Worm (Caenorhabditis elegans) whole organism, L2 larva: Measurements from ENCODE around the gene F29G6.1.
A peak's percentile ranks its signal among the peaks of the same experiment; 100 is the strongest.

Source experiments
- C34F6.9 ChIP-seq: fragments of 150-350 bp; optimal IDR thresholded peaks from 2 replicates; lab custom pipeline; 2014; ENCODE audit warnings: missing biosample characterization, missing genetic modification characterization
- F13H6.1 ChIP-seq: sonication (generic microtip); optimal IDR thresholded peaks from 2 replicates; lab custom pipeline; 2016; ENCODE audit warnings: missing genetic modification characterization, missing compliant biosample characterization
- Y55F3AM.14 ChIP-seq: fragments of 200-800 bp; sonication (Bioruptor generic); optimal IDR thresholded peaks from 2 replicates; lab custom pipeline; 2018; ENCODE audit warnings: mild to moderate bottlenecking, missing genetic modification characterization, missing compliant biosample characterization
- ZK546.5 ChIP-seq: sonication (generic microtip); optimal IDR thresholded peaks from 2 replicates; lab custom pipeline; 2017; ENCODE audit warnings: missing biosample characterization, missing genetic modification characterization
- alr-1 ChIP-seq: fragments of 150-350 bp; optimal IDR thresholded peaks from 2 replicates; lab custom pipeline; 2014; ENCODE audit warnings: missing biosample characterization, missing genetic modification characterization
- aly-2 ChIP-seq: fragments of 150-350 bp; optimal IDR thresholded peaks from 2 replicates; lab custom pipeline; 2014; ENCODE audit warnings: missing biosample characterization, missing genetic modification characterization
- ama-1 ChIP-seq: fragments of 150-350 bp; optimal IDR thresholded peaks from 2 replicates; lab custom pipeline; 2018; ENCODE audit warnings: inconsistent platforms
- blmp-1 ChIP-seq: sonication (generic microtip); optimal IDR thresholded peaks from 2 replicates; lab custom pipeline; 2017; ENCODE audit warnings: missing genetic modification characterization, mild to moderate bottlenecking, missing compliant biosample characterization, antibody characterized with exemption, moderate library complexity; ENCODE audit not compliant: insufficient read depth
- ceh-16 ChIP-seq: fragments of 150-350 bp; optimal IDR thresholded peaks from 2 replicates; lab custom pipeline; 2014; ENCODE audit warnings: missing biosample characterization, missing genetic modification characterization
- ceh-82 ChIP-seq: fragments of 150-350 bp; optimal IDR thresholded peaks from 2 replicates; lab custom pipeline; 2014; ENCODE audit warnings: missing biosample characterization, missing genetic modification characterization
- crh-2 ChIP-seq: sonication (generic microtip); optimal IDR thresholded peaks from 2 replicates; lab custom pipeline; 2017; ENCODE audit warnings: missing biosample characterization, missing genetic modification characterization
- elt-1 ChIP-seq: fragments of 150-350 bp; optimal IDR thresholded peaks from 2 replicates; lab custom pipeline; 2014; ENCODE audit warnings: missing biosample characterization, missing genetic modification characterization
- elt-3 ChIP-seq: sonication (generic microtip); optimal IDR thresholded peaks from 2 replicates; lab custom pipeline; 2017; ENCODE audit warnings: missing biosample characterization, missing genetic modification characterization
- fos-1 ChIP-seq: fragments of 150-350 bp; optimal IDR thresholded peaks from 2 replicates; lab custom pipeline; 2014; ENCODE audit warnings: missing biosample characterization, missing genetic modification characterization
- gmeb-1 ChIP-seq: fragments of 150-350 bp; optimal IDR thresholded peaks from 2 replicates; lab custom pipeline; 2014; ENCODE audit warnings: missing biosample characterization, missing genetic modification characterization
- lin-13 ChIP-seq: fragments of 150-350 bp; optimal IDR thresholded peaks from 2 replicates; lab custom pipeline; 2014; ENCODE audit warnings: missing biosample characterization, missing genetic modification reagents, missing genetic modification characterization
- lin-39 ChIP-seq: fragments of 150-350 bp; optimal IDR thresholded peaks from 2 replicates; lab custom pipeline; 2014; ENCODE audit warnings: missing biosample characterization, missing genetic modification reagents, missing genetic modification characterization
- mab-5 ChIP-seq: fragments of 150-350 bp; optimal IDR thresholded peaks from 2 replicates; lab custom pipeline; 2014; ENCODE audit warnings: missing biosample characterization, missing genetic modification characterization
- mbf-1 ChIP-seq: sonication (generic microtip); optimal IDR thresholded peaks from 2 replicates; lab custom pipeline; 2017; ENCODE audit warnings: missing biosample characterization, missing genetic modification characterization
- nhr-11 ChIP-seq: fragments of 150-350 bp; optimal IDR thresholded peaks from 2 replicates; lab custom pipeline; 2014; ENCODE audit warnings: missing biosample characterization, missing genetic modification characterization
- nhr-12 ChIP-seq: fragments of 150-350 bp; optimal IDR thresholded peaks from 2 replicates; lab custom pipeline; 2014; ENCODE audit warnings: missing biosample characterization, missing genetic modification characterization
- nhr-129 ChIP-seq: fragments of 150-350 bp; optimal IDR thresholded peaks from 2 replicates; lab custom pipeline; 2014; ENCODE audit warnings: missing biosample characterization, missing genetic modification characterization
- nhr-23 ChIP-seq: fragments of 150-350 bp; optimal IDR thresholded peaks from 2 replicates; lab custom pipeline; 2014; ENCODE audit warnings: missing biosample characterization, missing genetic modification reagents, missing genetic modification characterization
- nhr-237 ChIP-seq: fragments of 150-350 bp; optimal IDR thresholded peaks from 2 replicates; lab custom pipeline; 2014; ENCODE audit warnings: missing biosample characterization, missing genetic modification characterization
- nhr-6 ChIP-seq: fragments of 150-350 bp; optimal IDR thresholded peaks from 2 replicates; lab custom pipeline; 2014; ENCODE audit warnings: missing biosample characterization, missing genetic modification characterization
- nhr-77 ChIP-seq: fragments of 150-350 bp; optimal IDR thresholded peaks from 2 replicates; lab custom pipeline; 2014; ENCODE audit warnings: missing biosample characterization, missing genetic modification characterization
- peb-1 ChIP-seq: fragments of 150-350 bp; optimal IDR thresholded peaks from 2 replicates; lab custom pipeline; 2014; ENCODE audit warnings: missing biosample characterization, missing genetic modification characterization
- sem-4 ChIP-seq: fragments of 150-350 bp; optimal IDR thresholded peaks from 2 replicates; lab custom pipeline; 2014; ENCODE audit warnings: missing biosample characterization, missing genetic modification reagents, missing genetic modification characterization
- skn-1 ChIP-seq: sonication (generic microtip); optimal IDR thresholded peaks from 2 replicates; lab custom pipeline; 2017; ENCODE audit warnings: missing biosample characterization, missing genetic modification characterization
- sma-3 ChIP-seq: sonication (generic microtip); optimal IDR thresholded peaks from 2 replicates; lab custom pipeline; 2016; ENCODE audit warnings: missing genetic modification reagents, missing genetic modification characterization, missing compliant biosample characterization
- sma-9 ChIP-seq, 2 experiments: fragments of 150-350 bp in 1 of 2; sonication (generic microtip) in 1 of 2; optimal IDR thresholded peaks; 2 replicates each; lab custom pipeline; 2014 to 2016; ENCODE audit warnings: missing genetic modification characterization in 2 of 2, mild to moderate bottlenecking in 1 of 2, missing biosample characterization in 1 of 2, missing compliant biosample characterization in 1 of 2, missing genetic modification reagents in 1 of 2, moderate library complexity in 1 of 2
- unc-39 ChIP-seq: fragments of 150-350 bp; optimal IDR thresholded peaks from 2 replicates; lab custom pipeline; 2014; ENCODE audit warnings: missing biosample characterization, missing genetic modification characterization
- unc-55 ChIP-seq: fragments of 150-350 bp; sonication (generic microtip); optimal IDR thresholded peaks from 3 replicates; lab custom pipeline; 2014; ENCODE audit warnings: missing biosample characterization, missing genetic modification reagents, missing genetic modification characterization
- unc-62 ChIP-seq: fragments of 150-350 bp; optimal IDR thresholded peaks from 2 replicates; lab custom pipeline; 2014; ENCODE audit warnings: missing biosample characterization, missing genetic modification reagents, missing genetic modification characterization
- zag-1 ChIP-seq: fragments of 150-350 bp; optimal IDR thresholded peaks from 2 replicates; lab custom pipeline; 2014; ENCODE audit warnings: missing biosample characterization, missing genetic modification characterization
- ztf-1 ChIP-seq: fragments of 200-800 bp; sonication (Bioruptor generic); conservative IDR thresholded peaks from 2 replicates; pipeline ENCODE4 v1.3.6; 2022; ENCODE audit warnings: missing genetic modification characterization, missing compliant biosample characterization
- ztf-11 ChIP-seq: sonication (generic microtip); optimal IDR thresholded peaks from 2 replicates; lab custom pipeline; 2017; ENCODE audit warnings: missing biosample characterization, missing genetic modification characterization
- ztf-4 ChIP-seq: fragments of 150-350 bp; optimal IDR thresholded peaks from 2 replicates; lab custom pipeline; 2014; ENCODE audit warnings: missing biosample characterization, missing genetic modification characterization

F29G6.1 gene

DNA sequence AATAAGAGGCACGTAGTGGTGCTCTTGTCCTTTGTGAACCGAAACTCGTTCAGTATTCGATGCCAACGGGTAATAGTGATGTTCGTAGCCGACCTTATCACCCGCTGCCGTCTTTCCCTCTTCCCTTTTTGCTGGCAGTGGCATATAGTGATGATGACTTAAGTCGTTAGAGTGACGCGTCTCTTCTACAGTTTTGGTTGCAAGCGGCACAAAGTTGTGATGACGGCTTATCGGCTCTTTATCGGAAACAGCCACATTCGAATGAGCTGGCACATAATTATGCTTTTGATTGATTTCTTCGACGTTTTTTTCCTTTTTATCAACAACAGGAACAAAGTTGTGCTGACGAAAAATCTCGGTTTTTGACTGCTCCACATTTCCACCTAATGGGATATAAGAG lies 13.3 kb downstream of the F29G6.1 start:
- TF ChIP-seq unc-39 (tag; lab: Kevin White, UChicago) (no peak), mab-5 (no peak), ZK546.5 (no peak), nhr-6 (tag; lab: Kevin White, UChicago) (no peak), crh-2 (tag; lab: Kevin White, UChicago) (peak; percentile 82), nhr-129 (tag; lab: Kevin White, UChicago) (no peak), fos-1 (tag; lab: Kevin White, UChicago) (peak; percentile 97), F13H6.1 (tag; lab: Kevin White, UChicago) (peak; percentile 27), skn-1 (tag; lab: Kevin White, UChicago) (peak; percentile 59), nhr-77 (tag; lab: Kevin White, UChicago) (no peak), peb-1 (no peak), C34F6.9 (tag; lab: Kevin White, UChicago) (no peak), unc-55 (GFP tag; lab: Kevin White, UChicago) (no peak), aly-2 (no peak), gmeb-1 (tag; lab: Kevin White, UChicago) (peak; percentile 12), sem-4 (tag; lab: Kevin White, UChicago) (no peak), alr-1 (tag; lab: Kevin White, UChicago) (no peak), nhr-23 (no peak), ceh-16 (tag; lab: Kevin White, UChicago) (no peak), elt-1 (tag; lab: Kevin White, UChicago) (no peak), sma-9 (GFP tag; optimal IDR thresholded peaks at IDR 0.05; lab: Kevin White, UChicago) (peak; percentile 65), sma-9 (tag; optimal IDR thresholded peaks at IDR 0.05; lab: Kevin White, UChicago) (no peak), nhr-11 (tag; lab: Kevin White, UChicago) (no peak), sma-3 (no peak), lin-39 (tag; lab: Kevin White, UChicago) (no peak), nhr-237 (no peak), mbf-1 (no peak), ceh-82 (no peak), ztf-4 (tag; lab: Kevin White, UChicago) (no peak), zag-1 (no peak), ztf-1 (GFP tag; lab: Robert Waterston, UW) (no peak), lin-13 (GFP tag; lab: Kevin White, UChicago) (no peak), blmp-1 (tag; lab: Kevin White, UChicago) (no peak), ztf-11 (no peak), unc-62 (GFP tag; lab: Kevin White, UChicago) (no peak), nhr-12 (no peak)

- no peak for TF ChIP-seq ceh-16 (tag; lab: Kevin White, UChicago)
- no peak for TF ChIP-seq elt-3
- no peak for TF ChIP-seq mab-5
- no peak for TF ChIP-seq mbf-1
- TF ChIP-seq ztf-1 (GFP tag; lab: Robert Waterston, UW), result no peak
- no peak for TF ChIP-seq unc-39 (tag; lab: Kevin White, UChicago)
- TF ChIP-seq fos-1 (tag; lab: Kevin White, UChicago), result no peak
- TF ChIP-seq ceh-82, result no peak
- TF ChIP-seq nhr-77 (tag; lab: Kevin White, UChicago), result no peak
- no peak for TF ChIP-seq Y55F3AM.14 (GFP tag; lab: Kevin White, UChicago)
- no peak for TF ChIP-seq unc-62 (GFP tag; lab: Kevin White, UChicago)
- no peak for TF ChIP-seq ama-1 (lab: Kevin White, UChicago)
- TF ChIP-seq ztf-4 (tag; lab: Kevin White, UChicago), result no peak
- TF ChIP-seq nhr-129 (tag; lab: Kevin White, UChicago), result no peak
- TF ChIP-seq alr-1 (tag; lab: Kevin White, UChicago), result no peak
- no peak for TF ChIP-seq skn-1 (tag; lab: Kevin White, UChicago)
These were observed 15.4 kb downstream of the F29G6.1 start for ce11 chrX:11517433-11517832.

DNA sequence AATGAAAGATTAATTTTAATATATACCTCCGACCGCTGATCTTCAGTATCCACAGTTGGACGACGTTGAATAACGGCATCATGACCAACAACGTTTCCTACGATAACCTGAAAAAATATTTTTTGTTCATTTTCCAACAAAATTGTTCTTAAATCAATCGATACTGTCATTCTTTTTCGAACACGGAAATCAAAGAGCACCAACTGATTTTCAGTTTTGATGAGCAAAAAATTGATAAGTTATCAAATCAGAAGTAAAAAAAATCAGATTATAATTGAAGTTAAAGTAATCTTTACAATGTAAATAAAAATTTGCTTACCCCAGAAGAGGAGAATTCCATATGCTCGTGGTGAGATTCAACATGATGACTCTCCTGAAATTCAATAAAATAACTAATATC lies 16.3 kb downstream of the F29G6.1 start:
- TF ChIP-seq nhr-12, result no peak
- no peak for TF ChIP-seq F13H6.1 (tag; lab: Kevin White, UChicago)
- peak; percentile 15 for TF ChIP-seq fos-1 (tag; lab: Kevin White, UChicago)
- no peak for TF ChIP-seq nhr-11 (tag; lab: Kevin White, UChicago)
- no peak for TF ChIP-seq ama-1 (lab: Kevin White, UChicago)
